Worm (Caenorhabditis elegans): ENCODE measurements around the gene clec-207.
A peak's percentile ranks its signal among the peaks of the same experiment; 100 is the strongest.

clec-207 gene

DNA sequence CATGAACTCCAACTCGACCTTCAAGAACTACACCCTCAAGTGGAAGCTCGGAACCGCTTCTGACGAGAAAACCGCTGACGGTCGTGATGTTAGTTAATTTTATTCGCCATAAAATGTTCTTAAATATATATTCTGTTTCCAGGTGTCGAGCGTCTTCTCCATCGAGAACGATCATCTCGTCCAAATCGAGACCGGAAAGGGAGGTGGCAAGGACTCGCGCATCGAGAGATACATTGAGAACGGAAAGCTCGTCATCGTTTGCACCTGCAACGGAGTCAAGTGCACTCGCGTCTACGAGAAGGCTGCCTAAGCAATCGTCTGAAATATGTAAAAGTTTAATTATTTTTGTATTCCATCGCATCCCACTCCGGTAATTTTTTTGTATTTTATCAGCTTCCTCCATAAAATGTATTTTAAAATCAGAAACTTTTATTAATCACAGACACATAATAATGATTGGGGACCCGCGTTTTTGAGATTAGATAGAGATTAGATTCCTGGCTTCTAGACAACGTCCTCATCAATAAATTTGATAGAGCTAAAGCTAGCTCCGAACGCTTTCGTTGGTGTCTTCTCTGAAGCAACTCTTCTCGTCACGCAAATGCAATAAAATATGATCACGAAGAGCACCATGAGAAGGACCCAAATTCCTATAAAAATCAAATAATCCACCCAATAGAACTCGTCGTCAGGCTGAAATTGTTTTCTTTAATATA lies 27.0 kb upstream of the clec-207 start:
- no peak for TF ChIP-seq lin-13 (GFP tag; optimal IDR thresholded peaks at IDR 0.05)
- no peak for TF ChIP-seq mdl-1 (tag; optimal IDR thresholded peaks at IDR 0.05)
- no peak for TF ChIP-seq unc-55 (GFP tag; optimal IDR thresholded peaks at IDR 0.05)
- TF ChIP-seq unc-62 (GFP tag; optimal IDR thresholded peaks at IDR 0.05): no peak
- TF ChIP-seq elt-3 (tag; optimal IDR thresholded peaks at IDR 0.05): no peak
- TF ChIP-seq lin-11 (tag; optimal IDR thresholded peaks at IDR 0.05): no peak
- TF ChIP-seq ztf-4 (tag; optimal IDR thresholded peaks at IDR 0.05): no peak
- TF ChIP-seq gmeb-1 (tag; optimal IDR thresholded peaks at IDR 0.05): no peak
- TF ChIP-seq zag-1 (tag; optimal IDR thresholded peaks at IDR 0.05): no peak
- TF ChIP-seq aly-2 (tag; optimal IDR thresholded peaks at IDR 0.05): no peak

DNA sequence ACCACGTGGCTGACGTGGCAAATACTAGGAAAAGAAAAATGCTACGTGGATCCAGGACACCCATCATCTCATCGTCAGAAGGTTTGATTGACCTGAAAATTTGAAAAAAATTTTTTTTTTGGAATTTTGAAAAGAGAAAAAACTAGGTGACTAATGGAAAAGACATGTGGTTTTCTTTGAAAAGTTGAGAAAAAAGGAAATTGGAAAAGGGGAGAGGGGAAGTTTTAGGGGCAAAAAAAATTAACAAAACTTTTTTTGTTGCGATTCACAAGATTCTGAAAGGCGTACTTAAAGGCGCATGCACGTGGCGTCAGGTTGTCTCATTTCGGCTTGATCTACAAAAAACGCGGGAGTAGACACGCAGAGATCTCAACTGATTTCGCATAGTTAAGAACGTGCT lies 23.1 kb upstream of the clec-207 start, which contains the start of gene Y40B10A.9:
Gene Y40B10A.9 (minus strand): TSS at position 101 of the 400 bp plus-strand sequence.
- TF ChIP-seq crh-2 (tag; optimal IDR thresholded peaks at IDR 0.05) (no peak), sma-9 (GFP tag; optimal IDR thresholded peaks at IDR 0.05) (no peak), sma-9 (tag; optimal IDR thresholded peaks at IDR 0.05) (no peak), ztf-1 (GFP tag; conservative IDR thresholded peaks at IDR 0.05) (no peak)

DNA sequence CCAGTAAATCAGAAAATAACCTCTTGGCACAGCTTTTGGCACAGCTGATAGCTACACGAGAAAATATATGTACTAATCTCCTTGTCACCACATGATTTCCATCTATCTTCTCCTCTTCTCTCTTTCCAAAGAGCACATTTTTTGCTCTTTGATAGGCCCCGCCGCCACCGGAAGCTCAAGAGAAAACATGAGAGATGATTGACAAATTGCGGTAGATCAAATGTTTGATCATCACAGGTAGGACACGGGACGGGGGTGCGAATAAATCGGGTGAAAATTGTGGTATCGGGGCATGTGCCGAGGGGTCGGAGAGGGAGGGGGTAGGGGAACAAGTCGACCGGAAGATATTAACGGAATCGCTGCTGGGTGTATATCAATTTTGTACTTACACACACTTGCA lies 19.8 kb upstream of the clec-207 start:
- TF ChIP-seq Y55F3AM.14 (GFP tag; optimal IDR thresholded peaks at IDR 0.05) (no peak), nhr-237 (tag; optimal IDR thresholded peaks at IDR 0.05) (no peak), nhr-6 (tag; optimal IDR thresholded peaks at IDR 0.05) (no peak), C34F6.9 (tag; optimal IDR thresholded peaks at IDR 0.05) (peak; percentile 14), sem-4 (tag; optimal IDR thresholded peaks at IDR 0.05) (peak; percentile 26), nhr-12 (tag; optimal IDR thresholded peaks at IDR 0.05) (no peak), egl-27 (tag; optimal IDR thresholded peaks at IDR 0.05) (no peak), nhr-10 (tag; optimal IDR thresholded peaks at IDR 0.05) (no peak), F13H6.1 (tag; optimal IDR thresholded peaks at IDR 0.05) (peak; percentile 14)

DNA sequence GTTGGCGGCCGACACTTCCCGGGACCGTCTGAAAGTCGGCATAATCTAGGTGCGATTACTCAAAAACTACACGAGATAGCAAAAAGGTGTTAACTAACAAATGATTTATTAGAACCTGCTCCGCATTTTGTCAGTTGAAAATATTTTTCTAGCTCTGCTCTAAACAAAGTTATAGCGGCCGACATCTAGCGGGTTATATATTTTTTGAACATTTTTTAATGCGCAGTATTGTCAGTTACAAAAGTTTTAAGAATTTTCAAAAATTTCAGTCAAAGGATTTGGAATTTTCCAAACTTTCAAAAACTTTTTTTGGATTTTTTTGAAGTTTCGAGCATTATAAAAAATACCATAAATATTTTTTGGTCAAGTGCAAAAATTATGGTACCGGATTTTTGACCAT lies 14.6 kb upstream of the clec-207 start:
- TF ChIP-seq R02D3.7 (tag; optimal IDR thresholded peaks at IDR 0.05): no peak
- TF ChIP-seq sma-3 (GFP tag; optimal IDR thresholded peaks at IDR 0.05): no peak
- TF ChIP-seq nhr-23 (tag; optimal IDR thresholded peaks at IDR 0.05): no peak
- no peak for TF ChIP-seq fos-1 (tag; optimal IDR thresholded peaks at IDR 0.05)
- no peak for TF ChIP-seq zag-1 (tag; optimal IDR thresholded peaks at IDR 0.05)
- TF ChIP-seq lin-13 (GFP tag; optimal IDR thresholded peaks at IDR 0.05): no peak
- TF ChIP-seq mdl-1 (tag; optimal IDR thresholded peaks at IDR 0.05): no peak
- no peak for TF ChIP-seq nhr-129 (tag; optimal IDR thresholded peaks at IDR 0.05)
- TF ChIP-seq nhr-25 (tag; optimal IDR thresholded peaks at IDR 0.05): no peak

DNA sequence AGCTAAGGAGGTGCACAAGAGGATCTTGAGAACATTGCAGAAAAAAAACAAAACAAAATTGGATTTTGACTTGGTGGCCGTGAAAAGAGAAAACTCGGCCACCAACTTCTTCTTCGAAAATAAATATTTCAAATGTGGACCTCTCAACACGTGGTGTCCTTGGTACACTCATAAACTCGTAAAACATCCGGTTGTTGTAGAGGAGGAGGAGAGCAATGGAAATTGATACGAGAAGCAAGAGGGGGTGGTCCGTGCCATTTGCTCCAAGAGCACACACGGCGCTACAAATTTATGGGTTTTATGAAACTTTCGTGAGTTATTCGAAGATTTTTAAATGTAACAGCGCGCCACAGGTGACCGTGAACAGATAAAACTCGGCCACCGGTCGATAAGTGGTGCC lies 14.0 kb upstream of the clec-207 start:
- TF ChIP-seq peb-1 (tag; optimal IDR thresholded peaks at IDR 0.05) (no peak), ztf-11 (tag; optimal IDR thresholded peaks at IDR 0.05) (no peak), mbf-1 (tag; optimal IDR thresholded peaks at IDR 0.05) (no peak), nhr-77 (tag; optimal IDR thresholded peaks at IDR 0.05) (no peak), fos-1 (tag; optimal IDR thresholded peaks at IDR 0.05) (no peak), F13H6.1 (tag; optimal IDR thresholded peaks at IDR 0.05) (no peak), sma-3 (GFP tag; optimal IDR thresholded peaks at IDR 0.05) (no peak), aly-2 (tag; optimal IDR thresholded peaks at IDR 0.05) (no peak), R02D3.7 (tag; optimal IDR thresholded peaks at IDR 0.05) (no peak), mdl-1 (tag; optimal IDR thresholded peaks at IDR 0.05) (no peak)

DNA sequence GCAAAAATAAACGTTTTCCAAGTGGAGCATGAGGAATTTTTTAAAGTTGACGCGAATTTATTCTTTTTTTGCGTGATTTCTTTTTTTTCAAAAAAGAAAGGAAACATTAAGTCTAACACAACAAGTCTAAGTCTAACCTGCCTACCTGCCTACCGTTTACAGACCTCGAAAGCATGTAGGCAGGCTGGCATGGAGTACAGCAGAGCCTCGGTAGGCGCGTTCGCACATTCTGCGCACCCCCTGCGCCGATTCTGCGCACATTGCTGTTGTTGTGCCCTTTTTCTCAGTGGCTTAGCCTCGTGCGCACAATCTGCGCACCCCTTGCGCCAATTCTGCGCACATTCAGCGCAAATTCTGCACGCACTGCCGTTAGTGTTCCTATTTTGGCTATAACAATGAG lies 12.0 kb upstream of the clec-207 start:
- TF ChIP-seq nhr-6 (tag; optimal IDR thresholded peaks at IDR 0.05): no peak
- TF ChIP-seq ztf-11 (tag; optimal IDR thresholded peaks at IDR 0.05): no peak
- no peak for TF ChIP-seq lin-11 (tag; optimal IDR thresholded peaks at IDR 0.05)
